Worm (Caenorhabditis elegans) whole organism, L4 larva: ENCODE data around the gene F22F1.3.

Experiments
- F10B5.3 ChIP-seq: sonication (generic microtip); optimal IDR thresholded peaks from 2 replicates; lab custom pipeline; 2016; ENCODE audit warnings: mild to moderate bottlenecking, missing genetic modification characterization, missing compliant biosample characterization
- F37D6.2 ChIP-seq: sonication (generic microtip); optimal IDR thresholded peaks from 2 replicates; lab custom pipeline; 2016; ENCODE audit warnings: mild to moderate bottlenecking, missing genetic modification characterization, missing compliant biosample characterization
- F49E8.2 ChIP-seq: sonication (generic microtip); optimal IDR thresholded peaks from 2 replicates; lab custom pipeline; 2016; ENCODE audit warnings: missing compliant biosample characterization, mild to moderate bottlenecking, missing genetic modification characterization, borderline replicate concordance
- R02D3.7 ChIP-seq: fragments of 150-350 bp; sonication (generic microtip); optimal IDR thresholded peaks from 3 replicates; lab custom pipeline; 2014; ENCODE audit warnings: missing biosample characterization, missing genetic modification characterization
- ZK337.2 ChIP-seq: fragments of 200-800 bp; sonication (Bioruptor generic); IDR thresholded peaks from 2 replicates; pipeline ENCODE4 v1.3.6; 2022; ENCODE audit warnings: missing genetic modification reagents, missing genetic modification characterization, missing compliant biosample characterization
- aha-1 ChIP-seq: fragments of 150-350 bp; peaks from one replicate; lab custom pipeline; 2014; ENCODE audit warnings: missing biosample characterization, missing genetic modification characterization
- attf-4 ChIP-seq: sonication (generic microtip); optimal IDR thresholded peaks from 3 replicates; lab custom pipeline; 2017; ENCODE audit warnings: missing biosample characterization, missing genetic modification characterization
- ceh-20 ChIP-seq: fragments of 200-800 bp; sonication (Bioruptor generic); IDR thresholded peaks from 2 replicates; pipeline ENCODE4 v1.3.6; 2022; ENCODE audit warnings: missing genetic modification reagents, missing genetic modification characterization, missing compliant biosample characterization
- ceh-28 ChIP-seq: fragments of 150-350 bp; optimal IDR thresholded peaks from 2 replicates; lab custom pipeline; 2014; ENCODE audit warnings: missing biosample characterization, missing genetic modification reagents, missing genetic modification characterization
- ceh-32 ChIP-seq: sonication (generic microtip); optimal IDR thresholded peaks from 2 replicates; lab custom pipeline; 2016; ENCODE audit warnings: mild to moderate bottlenecking, missing genetic modification characterization, missing compliant biosample characterization; ENCODE audit not compliant: poor library complexity
- ceh-62 ChIP-seq: sonication (generic microtip); optimal IDR thresholded peaks from 2 replicates; lab custom pipeline; 2017; ENCODE audit warnings: missing biosample characterization, missing genetic modification characterization
- dmd-9 ChIP-seq: fragments of 200-800 bp; sonication (Bioruptor generic); IDR thresholded peaks from 2 replicates; pipeline ENCODE4 v1.3.6; 2022; ENCODE audit warnings: missing genetic modification reagents, missing genetic modification characterization, missing compliant biosample characterization
- duxl-1 ChIP-seq: sonication (generic microtip); optimal IDR thresholded peaks from 2 replicates; lab custom pipeline; 2016; ENCODE audit warnings: mild to moderate bottlenecking, missing genetic modification characterization, moderate library complexity, missing compliant biosample characterization; ENCODE audit not compliant: poor library complexity
- dve-1 ChIP-seq: sonication (generic microtip); optimal IDR thresholded peaks from 2 replicates; lab custom pipeline; 2017; ENCODE audit warnings: antibody characterized with exemption, mild to moderate bottlenecking, missing genetic modification characterization, missing compliant biosample characterization; ENCODE audit not compliant: insufficient read depth
- fkh-10 ChIP-seq: fragments of 150-350 bp; optimal IDR thresholded peaks from 2 replicates; lab custom pipeline; 2014; ENCODE audit warnings: missing biosample characterization, missing genetic modification reagents, missing genetic modification characterization
- jun-1 ChIP-seq: fragments of 150-350 bp; optimal IDR thresholded peaks from 2 replicates; lab custom pipeline; 2014; ENCODE audit warnings: missing biosample characterization, missing genetic modification reagents, missing genetic modification characterization
- lin-1 ChIP-seq: fragments of 200-800 bp; sonication (Bioruptor generic); IDR thresholded peaks from 2 replicates; pipeline ENCODE4 v1.3.6; 2022; ENCODE audit warnings: missing genetic modification reagents, missing genetic modification characterization, missing compliant biosample characterization
- lin-13 ChIP-seq: fragments of 150-350 bp; optimal IDR thresholded peaks from 2 replicates; lab custom pipeline; 2014; ENCODE audit warnings: missing biosample characterization, missing genetic modification reagents, missing genetic modification characterization
- madf-9 ChIP-seq: fragments of 200-800 bp; sonication (Bioruptor generic); conservative IDR thresholded peaks from 2 replicates; pipeline ENCODE4 v1.3.6; 2022; ENCODE audit warnings: missing genetic modification reagents, missing genetic modification characterization, missing compliant biosample characterization
- mdt-29 ChIP-seq: fragments of 200-800 bp; sonication (Bioruptor generic); IDR thresholded peaks from 2 replicates; pipeline ENCODE4 v1.3.6; 2022; ENCODE audit warnings: missing genetic modification reagents, missing genetic modification characterization, missing compliant biosample characterization
- mxl-3 ChIP-seq: fragments of 200-800 bp; sonication (Bioruptor generic); optimal IDR thresholded peaks from 2 replicates; lab custom pipeline; 2018; ENCODE audit warnings: mild to moderate bottlenecking, missing genetic modification characterization, missing compliant biosample characterization
- nhr-11 ChIP-seq: fragments of 150-350 bp; optimal IDR thresholded peaks from 2 replicates; lab custom pipeline; 2014; ENCODE audit warnings: missing biosample characterization, missing genetic modification characterization
- nhr-111 ChIP-seq: fragments of 200-800 bp; sonication (Bioruptor generic); optimal IDR thresholded peaks from 2 replicates; lab custom pipeline; 2018; ENCODE audit warnings: mild to moderate bottlenecking, missing genetic modification characterization, missing compliant biosample characterization
- nhr-237 ChIP-seq: sonication (generic microtip); optimal IDR thresholded peaks from 2 replicates; lab custom pipeline; 2017; ENCODE audit warnings: missing biosample characterization, missing genetic modification characterization
- nhr-25 ChIP-seq: sonication (generic microtip); optimal IDR thresholded peaks from 2 replicates; lab custom pipeline; 2017; ENCODE audit warnings: missing genetic modification characterization, mild to moderate bottlenecking, missing compliant biosample characterization, antibody characterized with exemption, moderate library complexity, borderline replicate concordance; ENCODE audit not compliant: insufficient read depth
- nhr-28 ChIP-seq: fragments of 150-350 bp; optimal IDR thresholded peaks from 2 replicates; lab custom pipeline; 2014; ENCODE audit warnings: missing biosample characterization, missing genetic modification characterization
- rbr-2 ChIP-seq: sonication (generic microtip); optimal IDR thresholded peaks from 2 replicates; lab custom pipeline; 2016; ENCODE audit warnings: missing genotype, missing genetic modification characterization, missing compliant biosample characterization
- saeg-2 ChIP-seq: fragments of 200-800 bp; sonication (Bioruptor generic); IDR thresholded peaks from 2 replicates; pipeline ENCODE4 v1.3.6; 2022; ENCODE audit warnings: missing genetic modification reagents, missing genetic modification characterization, missing compliant biosample characterization
- set-16 ChIP-seq: fragments of 200-800 bp; sonication (Bioruptor generic); IDR thresholded peaks from 2 replicates; pipeline ENCODE4 v1.3.6; 2022; ENCODE audit warnings: missing genetic modification reagents, missing genetic modification characterization, missing compliant biosample characterization
- snpc-1.2 ChIP-seq: fragments of 200-800 bp; sonication (Bioruptor generic); IDR thresholded peaks from 2 replicates; pipeline ENCODE4 v1.3.6; 2022; ENCODE audit warnings: missing genetic modification reagents, missing genetic modification characterization, missing compliant biosample characterization
- snpc-4 ChIP-seq: fragments of 150-350 bp; optimal IDR thresholded peaks from 2 replicates; lab custom pipeline; 2014; ENCODE audit warnings: missing biosample characterization, missing genetic modification characterization
- spr-3 ChIP-seq: fragments of 200-800 bp; sonication (Bioruptor generic); optimal IDR thresholded peaks from 2 replicates; lab custom pipeline; 2018; ENCODE audit warnings: mild to moderate bottlenecking, missing genetic modification characterization, missing compliant biosample characterization
- tra-1 ChIP-seq: fragments of 200-800 bp; sonication (Bioruptor generic); IDR thresholded peaks from 2 replicates; pipeline ENCODE4 v1.3.6; 2022; ENCODE audit warnings: missing genetic modification reagents, missing genetic modification characterization, missing compliant biosample characterization
- unc-130 ChIP-seq: sonication (generic microtip); optimal IDR thresholded peaks from 2 replicates; lab custom pipeline; 2016; ENCODE audit warnings: missing genetic modification reagents, missing genetic modification characterization, missing compliant biosample characterization
- unc-62 ChIP-seq, 3 experiments: fragments of 150-350 bp in 1 of 3; sonication (generic microtip); optimal IDR thresholded peaks in 2 of 3; peaks in 1 of 3; 1 replicate in 1 of 3; 2 replicates in 2 of 3; lab custom pipeline; 2014 to 2017; ENCODE audit warnings: missing biosample characterization in 3 of 3, missing genetic modification characterization in 3 of 3, missing genetic modification reagents in 3 of 3, missing genotype in 1 of 3
- zip-11 ChIP-seq: fragments of 200-800 bp; sonication (Bioruptor generic); IDR thresholded peaks from 2 replicates; pipeline ENCODE4 v1.3.6; 2022; ENCODE audit warnings: missing genetic modification characterization, missing compliant biosample characterization

Gene F22F1.3

DNA sequence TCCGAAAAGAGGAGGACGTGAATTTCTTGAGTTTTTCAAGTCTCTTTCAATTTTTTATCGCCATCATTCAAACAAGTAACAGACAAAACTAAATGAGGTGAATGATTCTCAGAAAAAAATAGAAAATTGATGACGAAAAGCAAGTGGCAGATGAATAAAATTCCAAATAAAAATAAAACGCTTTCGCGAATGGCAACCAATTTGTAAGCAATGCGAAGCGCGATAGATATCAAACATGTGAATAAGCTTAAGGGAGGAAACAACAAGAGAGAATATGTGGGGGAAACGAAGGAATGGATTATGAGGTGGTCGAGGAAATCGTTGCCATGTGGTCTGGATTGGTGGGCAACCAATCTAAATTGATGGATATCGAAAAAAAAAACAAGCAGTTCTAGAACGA lies 41.6 kb upstream of the F22F1.3 start:
- TF ChIP-seq ceh-28 (no peak), tra-1 (no peak), madf-9 (no peak)

DNA sequence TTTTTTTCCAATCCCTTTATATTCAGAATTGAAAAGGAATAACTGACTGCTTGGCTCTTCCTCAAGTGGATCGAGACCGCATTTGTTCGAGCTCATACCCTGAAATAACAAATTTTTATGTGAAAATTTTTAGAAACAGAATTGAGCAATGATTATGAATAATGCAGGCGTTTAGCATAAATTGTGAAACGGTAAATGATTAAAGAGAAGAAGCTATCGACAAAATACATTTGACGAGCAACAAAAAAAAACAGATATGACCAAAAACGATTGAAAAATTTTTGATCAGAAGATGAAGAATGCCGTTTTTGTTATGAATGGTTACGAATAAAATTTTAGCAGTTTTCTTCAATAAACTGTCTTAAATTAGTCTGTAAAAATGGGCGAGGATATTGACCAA lies 40.8 kb upstream of the F22F1.3 start, which contains the start of gene C17H11.6:
Gene C17H11.6 (minus strand): TSS at position 101 of the 400 bp plus-strand sequence.
- TF ChIP-seq duxl-1 (tag; lab: Kevin White, UChicago) (no peak), snpc-4 (tag; lab: Kevin White, UChicago) (no peak), nhr-111 (no peak), lin-13 (GFP tag; lab: Kevin White, UChicago) (no peak), nhr-11 (tag; lab: Kevin White, UChicago) (no peak), attf-4 (tag; lab: Kevin White, UChicago) (no peak), ceh-62 (tag; lab: Kevin White, UChicago) (no peak), dmd-9 (GFP tag; lab: Robert Waterston, UW) (no peak), F37D6.2 (tag; lab: Kevin White, UChicago) (no peak), lin-1 (GFP tag; lab: Robert Waterston, UW) (no peak), ceh-32 (no peak), fkh-10 (GFP tag; lab: Kevin White, UChicago) (no peak), mxl-3 (no peak), ceh-20 (GFP tag; lab: Robert Waterston, UW) (no peak), rbr-2 (no peak), jun-1 (tag; lab: Kevin White, UChicago) (no peak), R02D3.7 (tag; lab: Kevin White, UChicago) (no peak), snpc-1.2 (no peak), F10B5.3 (tag; lab: Kevin White, UChicago) (no peak)
- TF ChIP-seq, all 104 proteins: peak for 0

DNA sequence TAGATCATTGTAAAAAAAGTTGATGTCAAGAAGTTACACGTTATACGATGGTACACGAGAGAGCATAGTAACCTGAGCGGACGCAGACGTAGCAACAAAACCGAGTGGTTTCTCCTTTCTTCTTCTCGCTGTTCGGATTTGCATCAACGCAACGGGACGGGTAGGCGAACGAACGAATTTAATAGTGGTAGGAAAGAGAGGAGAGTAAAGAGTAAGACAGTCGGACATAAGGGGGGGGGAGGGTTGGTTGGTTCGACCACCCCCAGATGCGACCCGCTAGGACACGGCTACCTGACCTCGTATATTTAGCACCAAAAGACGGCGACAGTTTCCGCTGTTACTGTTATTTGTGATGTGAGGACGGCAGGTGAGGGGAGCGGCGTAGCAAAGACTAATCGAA lies 38.3 kb upstream of the F22F1.3 start:
- TF ChIP-seq aha-1, result peak; percentile 82
- no peak for TF ChIP-seq ZK337.2 (GFP tag; lab: Robert Waterston, UW)
- no peak for TF ChIP-seq spr-3 (GFP tag; lab: Kevin White, UChicago)
- TF ChIP-seq unc-130 (GFP tag; lab: Kevin White, UChicago), result no peak
- peak; percentile 10 for TF ChIP-seq dve-1 (tag; lab: Kevin White, UChicago)
- TF ChIP-seq mdt-29 (GFP tag; lab: Robert Waterston, UW), result no peak
- no peak for TF ChIP-seq zip-11 (GFP tag; lab: Robert Waterston, UW)
- TF ChIP-seq F49E8.2, result no peak
- TF ChIP-seq mxl-3, result no peak
- no peak for TF ChIP-seq saeg-2 (GFP tag; lab: Robert Waterston, UW)
- peak; percentile 48 for TF ChIP-seq nhr-25 (tag; lab: Kevin White, UChicago)
- TF ChIP-seq set-16 (GFP tag; lab: Robert Waterston, UW), result 0 out of 2 replicates have a peak, but pooled peaks have one; percentile 11

DNA sequence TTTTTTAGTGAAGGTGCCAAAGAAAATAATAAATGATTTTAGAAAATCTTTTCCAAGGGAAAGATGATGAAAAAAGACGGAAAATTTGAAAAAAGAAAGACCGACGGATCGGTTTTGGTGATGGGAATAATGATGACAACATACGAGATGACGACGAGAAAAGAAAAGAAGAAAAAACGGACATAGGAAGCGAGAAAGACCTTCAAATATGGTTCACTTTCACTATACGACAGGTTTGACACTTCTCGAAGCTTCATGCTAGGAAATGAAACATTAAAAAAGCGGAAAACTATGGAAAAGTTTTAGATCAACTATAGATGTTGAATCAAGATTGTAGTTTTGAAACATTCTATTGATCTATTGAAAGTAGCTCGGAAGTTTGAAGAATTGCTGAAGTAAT lies 37.3 kb upstream of the F22F1.3 start:
- TF ChIP-seq dve-1 (tag; lab: Kevin White, UChicago) (peak; percentile 2), unc-62 (GFP tag; optimal IDR thresholded peaks at IDR 0.05 in 1 of 2; lab: Kevin White, UChicago) (peak in 1 of 2 experiments; percentile 17), unc-62 (tag; optimal IDR thresholded peaks at IDR 0.05; lab: Kevin White, UChicago) (no peak), nhr-237 (tag; lab: Kevin White, UChicago) (no peak), nhr-28 (tag; lab: Kevin White, UChicago) (peak; percentile 23)
